Fruit fly (Drosophila melanogaster) whole organism, embryonic: ENCODE results near the gene SecS.

Experiments used
- Ada2b ChIP-seq: fragments of 200-800 bp; sonication (Bioruptor generic); IDR thresholded peaks from 2 replicates; pipeline ENCODE4 v1.3.6; 2022; ENCODE audit warnings: missing biosample characterization, missing genetic modification characterization
- Bgb ChIP-seq: fragments of 200-800 bp; sonication (Bioruptor generic); IDR thresholded peaks from 2 replicates; pipeline ENCODE4 v1.3.6; 2022; ENCODE audit warnings: missing biosample characterization, missing genetic modification characterization; ENCODE audit not compliant: partially characterized antibody
- CG10565 ChIP-seq: fragments of 200-800 bp; sonication (Bioruptor generic); optimal IDR thresholded peaks from 3 replicates; lab custom pipeline; 2016; ENCODE audit warnings: missing biosample characterization, mild to moderate bottlenecking, missing genetic modification characterization
- CG10654 ChIP-seq: fragments of 200-800 bp; sonication (Bioruptor generic); optimal IDR thresholded peaks from 2 replicates; lab custom pipeline; 2016; ENCODE audit warnings: missing biosample characterization, missing genetic modification characterization
- CG10979 ChIP-seq: fragments of 200-800 bp; sonication (Bioruptor generic); optimal IDR thresholded peaks from 2 replicates; lab custom pipeline; 2018; ENCODE audit warnings: missing biosample characterization, mild to moderate bottlenecking, missing genetic modification characterization, moderate library complexity
- CG11093 ChIP-seq: fragments of 200-800 bp; sonication (Bioruptor generic); IDR thresholded peaks from 3 replicates; pipeline ENCODE4 v1.3.6; 2022; ENCODE audit warnings: missing biosample characterization, missing genetic modification characterization
- CG11398 ChIP-seq: fragments of 200-800 bp; sonication (Bioruptor generic); optimal IDR thresholded peaks from 2 replicates; lab custom pipeline; 2016; ENCODE audit warnings: missing biosample characterization, missing genetic modification characterization
- CG11696 ChIP-seq: fragments of 200-800 bp; sonication (Bioruptor generic); IDR thresholded peaks from 2 replicates; pipeline ENCODE4 v1.3.6; 2022; ENCODE audit warnings: missing biosample characterization, missing genetic modification characterization
- CG12659 ChIP-seq: fragments of 200-800 bp; sonication (Bioruptor generic); optimal IDR thresholded peaks from 3 replicates; lab custom pipeline; 2017; ENCODE audit warnings: mild to moderate bottlenecking, missing biosample characterization, missing genetic modification reagents, missing genetic modification characterization
- CG12942 ChIP-seq: fragments of 200-800 bp; sonication (Bioruptor generic); optimal IDR thresholded peaks from 3 replicates; lab custom pipeline; 2016; ENCODE audit warnings: missing biosample characterization, missing genetic modification characterization
- CG13624 ChIP-seq: fragments of 200-800 bp; sonication (Bioruptor generic); optimal IDR thresholded peaks from 2 replicates; lab custom pipeline; 2016; ENCODE audit warnings: missing biosample characterization, missing genetic modification characterization
- CG14965 ChIP-seq: fragments of 200-800 bp; sonication (Bioruptor generic); optimal IDR thresholded peaks from 2 replicates; lab custom pipeline; 2016; ENCODE audit warnings: missing biosample characterization, missing genetic modification characterization, borderline replicate concordance
- CG15479 ChIP-seq: fragments of 200-800 bp; sonication (Bioruptor generic); optimal IDR thresholded peaks from 3 replicates; lab custom pipeline; 2019; ENCODE audit warnings: missing biosample characterization, mild to moderate bottlenecking, missing genetic modification characterization, moderate library complexity
- CG1647 ChIP-seq: fragments of 200-800 bp; sonication (Bioruptor generic); optimal IDR thresholded peaks from 3 replicates; lab custom pipeline; 2016; ENCODE audit warnings: missing biosample characterization, missing genetic modification characterization
- CG16779 ChIP-seq: fragments of 200-800 bp; sonication (Bioruptor generic); IDR thresholded peaks from 2 replicates; pipeline ENCODE4 v1.3.6; 2022; ENCODE audit warnings: missing biosample characterization, missing genetic modification characterization
- CG16863 ChIP-seq: fragments of 200-800 bp; sonication (Bioruptor generic); optimal IDR thresholded peaks from 3 replicates; lab custom pipeline; 2016; ENCODE audit warnings: missing biosample characterization, missing genetic modification characterization
- CG17385 ChIP-seq: fragments of 200-800 bp; sonication (Bioruptor generic); optimal IDR thresholded peaks from 3 replicates; lab custom pipeline; 2018; ENCODE audit warnings: missing biosample characterization, mild to moderate bottlenecking, missing genetic modification characterization
- CG17612 ChIP-seq: fragments of 200-800 bp; sonication (Bioruptor generic); IDR thresholded peaks from 2 replicates; pipeline ENCODE4 v1.3.6; 2022; ENCODE audit warnings: missing biosample characterization, missing genetic modification characterization
- CG18619 ChIP-seq: fragments of 200-800 bp; sonication (Bioruptor generic); optimal IDR thresholded peaks from 3 replicates; lab custom pipeline; 2017; ENCODE audit warnings: missing biosample characterization, mild to moderate bottlenecking, missing genetic modification characterization
- CG2889 ChIP-seq: fragments of 200-800 bp; sonication (Bioruptor generic); IDR thresholded peaks from 3 replicates; pipeline ENCODE4 v1.3.6; 2022; ENCODE audit warnings: missing biosample characterization, missing genetic modification characterization
- CG7372 ChIP-seq: fragments of 200-800 bp; sonication (Bioruptor generic); IDR thresholded peaks from 2 replicates; pipeline ENCODE4 v1.3.6; 2022; ENCODE audit warnings: missing biosample characterization, missing genetic modification characterization
- CG7987 ChIP-seq: fragments of 200-800 bp; sonication (Bioruptor generic); optimal IDR thresholded peaks from 2 replicates; lab custom pipeline; 2018; ENCODE audit warnings: missing biosample characterization, mild to moderate bottlenecking, missing genetic modification characterization, moderate library complexity
- CG9797 ChIP-seq: fragments of 200-800 bp; sonication (Bioruptor generic); optimal IDR thresholded peaks from 3 replicates; lab custom pipeline; 2018; ENCODE audit warnings: missing biosample characterization, mild to moderate bottlenecking, missing genetic modification characterization
- CG9932 ChIP-seq: fragments of 200-800 bp; sonication (Bioruptor generic); IDR thresholded peaks from 2 replicates; pipeline ENCODE4 v1.3.6; 2022; ENCODE audit warnings: missing biosample characterization, missing genetic modification characterization
- Dek ChIP-seq: fragments of 200-800 bp; sonication (Bioruptor generic); optimal IDR thresholded peaks from 3 replicates; lab custom pipeline; 2019; ENCODE audit warnings: missing biosample characterization, mild to moderate bottlenecking, missing genetic modification characterization, moderate library complexity
- HLH3B ChIP-seq: fragments of 200-800 bp; sonication (Bioruptor generic); IDR thresholded peaks from 2 replicates; pipeline ENCODE4 v1.3.6; 2022; ENCODE audit warnings: missing biosample characterization, missing genetic modification characterization
- Lim3 ChIP-seq: fragments of 200-800 bp; sonication (Bioruptor generic); IDR thresholded peaks from 2 replicates; pipeline ENCODE4 v1.3.6; 2022; ENCODE audit warnings: missing biosample characterization, missing genetic modification characterization
- MESR4 ChIP-seq: fragments of 200-800 bp; sonication (Bioruptor generic); optimal IDR thresholded peaks from 2 replicates; lab custom pipeline; 2018; ENCODE audit warnings: missing biosample characterization, mild to moderate bottlenecking, missing genetic modification characterization, moderate library complexity
- Opbp ChIP-seq: fragments of 200-800 bp; sonication (Bioruptor generic); IDR thresholded peaks from 3 replicates; pipeline ENCODE4 v1.3.6; 2022; ENCODE audit warnings: missing biosample characterization, missing genetic modification characterization; ENCODE audit not compliant: partially characterized antibody
- Tbp ChIP-seq: fragments of >200 bp; optimal IDR thresholded peaks from 2 replicates; lab custom pipeline; 2018; ENCODE audit warnings: missing biosample characterization, missing genetic modification characterization
- YL-1 ChIP-seq: fragments of 200-800 bp; sonication (Bioruptor generic); optimal IDR thresholded peaks from 3 replicates; lab custom pipeline; 2017; ENCODE audit warnings: missing biosample characterization, mild to moderate bottlenecking, missing genetic modification characterization
- az2 ChIP-seq: fragments of 200-800 bp; sonication (Bioruptor generic); optimal IDR thresholded peaks from 3 replicates; lab custom pipeline; 2016; ENCODE audit warnings: missing biosample characterization, missing genetic modification characterization
- bcd ChIP-seq: fragments of 200-800 bp; sonication (Bioruptor generic); optimal IDR thresholded peaks from 2 replicates; lab custom pipeline; 2017; ENCODE audit warnings: missing biosample characterization, mild to moderate bottlenecking, missing genetic modification characterization
- cas ChIP-seq: fragments of 200-800 bp; sonication (Bioruptor generic); IDR thresholded peaks from 2 replicates; pipeline ENCODE4 v1.3.6; 2022; ENCODE audit warnings: missing biosample characterization, missing genetic modification characterization
- caup ChIP-seq: fragments of 200-800 bp; sonication (Bioruptor generic); optimal IDR thresholded peaks from 3 replicates; lab custom pipeline; 2017; ENCODE audit warnings: missing biosample characterization, mild to moderate bottlenecking, missing genetic modification characterization, moderate library complexity; ENCODE audit not compliant: severe bottlenecking
- croc ChIP-seq: fragments of 200-800 bp; sonication (Bioruptor generic); conservative IDR thresholded peaks from 3 replicates; pipeline ENCODE4 v1.3.6; 2022; ENCODE audit warnings: missing biosample characterization, missing genetic modification characterization
- fd102C ChIP-seq: fragments of 200-800 bp; sonication (Bioruptor generic); optimal IDR thresholded peaks from 2 replicates; lab custom pipeline; 2018; ENCODE audit warnings: missing biosample characterization, mild to moderate bottlenecking, missing genetic modification characterization, moderate library complexity
- fru ChIP-seq: fragments of >200 bp; optimal IDR thresholded peaks from 2 replicates; lab custom pipeline; 2017
- kni ChIP-seq: fragments of 200-800 bp; sonication (Bioruptor generic); optimal IDR thresholded peaks from 3 replicates; lab custom pipeline; 2017; ENCODE audit warnings: mild to moderate bottlenecking, missing biosample characterization, missing genetic modification reagents, missing genetic modification characterization
- knrl ChIP-seq: fragments of 200-800 bp; sonication (Bioruptor generic); IDR thresholded peaks from 3 replicates; pipeline ENCODE4 v1.3.6; 2022; ENCODE audit warnings: missing biosample characterization, missing genetic modification characterization; ENCODE audit not compliant: partially characterized antibody
- mam ChIP-seq: fragments of 200-800 bp; sonication (Bioruptor generic); optimal IDR thresholded peaks from 3 replicates; lab custom pipeline; 2016; ENCODE audit warnings: missing biosample characterization, missing genetic modification characterization
- mirr ChIP-seq: fragments of 200-800 bp; sonication (Bioruptor generic); optimal IDR thresholded peaks from 3 replicates; lab custom pipeline; 2018; ENCODE audit warnings: missing biosample characterization, mild to moderate bottlenecking, missing genetic modification characterization
- peb ChIP-seq: fragments of 200-800 bp; sonication (Bioruptor generic); IDR thresholded peaks from 2 replicates; pipeline ENCODE4 v1.3.6; 2022; ENCODE audit warnings: missing biosample characterization, missing genetic modification characterization
- row ChIP-seq: fragments of 200-800 bp; sonication (Bioruptor generic); IDR thresholded peaks from 3 replicates; pipeline ENCODE4 v1.3.6; 2022; ENCODE audit warnings: missing biosample characterization, missing genetic modification characterization
- sob ChIP-seq: fragments of 200-800 bp; sonication (Bioruptor generic); IDR thresholded peaks from 2 replicates; pipeline ENCODE4 v1.3.6; 2022; ENCODE audit warnings: missing biosample characterization, missing genetic modification characterization
- sqz ChIP-seq: fragments of 200-800 bp; sonication (Bioruptor generic); optimal IDR thresholded peaks from 3 replicates; lab custom pipeline; 2018; ENCODE audit warnings: missing biosample characterization, mild to moderate bottlenecking, missing genetic modification characterization
- ssp ChIP-seq: fragments of 200-800 bp; sonication (Bioruptor generic); IDR thresholded peaks from 2 replicates; pipeline ENCODE4 v1.3.6; 2022; ENCODE audit warnings: missing biosample characterization, missing genetic modification characterization
- tup ChIP-seq: fragments of 200-800 bp; sonication (Bioruptor generic); optimal IDR thresholded peaks from 2 replicates; lab custom pipeline; 2016; ENCODE audit warnings: missing biosample characterization, mild to moderate bottlenecking, missing genetic modification characterization, moderate library complexity
- tx ChIP-seq: fragments of 200-800 bp; sonication (Bioruptor generic); optimal IDR thresholded peaks from 2 replicates; lab custom pipeline; 2016; ENCODE audit warnings: missing biosample characterization, missing genetic modification characterization

SecS gene

DNA sequence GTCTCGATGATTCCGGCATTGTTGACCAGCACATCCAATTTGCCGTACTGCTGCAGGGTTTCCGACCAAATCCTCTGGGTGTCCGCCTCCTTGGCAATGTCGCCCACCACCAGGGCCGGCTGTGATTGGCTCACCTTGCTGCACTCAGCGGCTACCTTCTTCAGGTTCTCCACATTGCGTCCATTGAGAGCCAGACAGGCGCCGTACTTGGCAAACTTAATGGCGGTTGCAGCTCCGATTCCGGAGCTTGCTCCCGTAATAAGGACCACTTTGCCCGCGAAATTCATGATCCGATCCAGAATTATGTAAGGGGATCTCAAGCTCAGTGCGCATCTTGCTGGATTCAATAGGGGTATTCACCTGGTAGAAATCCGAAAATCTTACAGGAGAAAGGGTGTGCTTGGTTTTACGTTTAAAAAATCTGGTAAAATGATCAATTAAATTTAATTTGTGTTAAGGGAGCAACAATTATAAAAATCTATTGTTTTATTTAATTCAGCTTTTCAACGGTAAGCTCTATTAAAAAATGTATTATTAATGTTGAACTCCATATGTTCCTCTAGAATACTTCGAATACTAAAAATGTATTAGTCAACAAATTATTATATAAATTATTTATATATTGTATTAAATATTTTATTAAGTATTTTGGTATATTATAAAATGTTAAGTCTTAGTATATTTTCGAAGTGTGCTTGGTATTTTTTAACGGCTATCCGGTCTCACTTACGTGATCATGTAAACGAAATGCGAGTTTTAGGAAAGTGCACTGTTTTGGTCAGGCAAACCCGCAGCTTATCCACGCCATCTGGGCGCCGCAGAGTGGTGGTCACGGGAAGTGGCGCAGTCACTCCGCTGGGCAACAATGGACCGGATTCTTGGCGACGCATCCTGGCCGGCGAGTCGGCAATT lies 35.5 kb downstream of the SecS start, which contains the start of the genes CG31548 and CG12170:
Gene CG31548, minus strand, starts transcription at position 334 of the 912 bp plus-strand sequence.
Gene CG12170, plus strand, starts transcription at position 716 of the 912 bp plus-strand sequence.
- TF ChIP-seq CG13624 (GFP tag; lab: Kevin White, UChicago): peak; percentile 32
- no peak for TF ChIP-seq sqz (GFP tag; lab: Kevin White, UChicago)
- TF ChIP-seq bcd (GFP tag; lab: Kevin White, UChicago): no peak
- no peak for TF ChIP-seq CG11696 (GFP tag; lab: Robert Waterston, UW)
- TF ChIP-seq tup: no peak
- peak; percentile 27 for TF ChIP-seq CG16863 (GFP tag; lab: Kevin White, UChicago)
- peak; percentile 54 for TF ChIP-seq CG12942
- TF ChIP-seq caup (GFP tag; lab: Kevin White, UChicago): no peak
- peak; percentile 15 for TF ChIP-seq YL-1 (GFP tag; lab: Kevin White, UChicago)
- no peak for TF ChIP-seq CG11398 (GFP tag; lab: Kevin White, UChicago)
- no peak for TF ChIP-seq CG18619 (GFP tag; lab: Kevin White, UChicago)
- 0 out of 2 replicates have a peak, but pooled peaks have one; percentile 15 for TF ChIP-seq sob (GFP tag; lab: Robert Waterston, UW)
- TF ChIP-seq CG10654 (GFP tag; lab: Kevin White, UChicago): peak; percentile 30
- TF ChIP-seq CG10979 (tag; lab: Kevin White, UChicago): peak; percentile 57
- TF ChIP-seq az2 (GFP tag; lab: Kevin White, UChicago): peak; percentile 56
- no peak for TF ChIP-seq CG10565 (GFP tag; lab: Kevin White, UChicago)
- TF ChIP-seq Tbp: no peak
- TF ChIP-seq CG1647 (GFP tag; lab: Kevin White, UChicago): no peak
- no peak for TF ChIP-seq CG15479 (GFP tag; lab: Kevin White, UChicago)
- no peak for TF ChIP-seq knrl (GFP tag; lab: Robert Waterston, UW)
- peak; percentile 62; the same call in 2 of the 3 replicates for TF ChIP-seq row (GFP tag; lab: Robert Waterston, UW)
- no peak for TF ChIP-seq CG7987 (GFP tag; lab: Kevin White, UChicago)
- TF ChIP-seq cas (GFP tag; lab: Robert Waterston, UW): no peak
- no peak for TF ChIP-seq Lim3 (GFP tag; lab: Robert Waterston, UW)
- TF ChIP-seq CG2889 (GFP tag; lab: Robert Waterston, UW): no peak
- peak; percentile 94 for TF ChIP-seq MESR4 (GFP tag; lab: Kevin White, UChicago)
- no peak for TF ChIP-seq CG16779 (GFP tag; lab: Robert Waterston, UW)
- TF ChIP-seq tx (GFP tag; lab: Kevin White, UChicago): no peak
- no peak for TF ChIP-seq CG17612 (GFP tag; lab: Robert Waterston, UW)
- peak; percentile 37; the same call in 1 of the 2 replicates for TF ChIP-seq ssp (GFP tag; lab: Robert Waterston, UW)
- peak; percentile 54 for TF ChIP-seq CG9797 (GFP tag; lab: Kevin White, UChicago)
- TF ChIP-seq CG11093 (GFP tag; lab: Robert Waterston, UW): no peak
- peak; percentile 36 for TF ChIP-seq mam (GFP tag; lab: Kevin White, UChicago)
- TF ChIP-seq fd102C (GFP tag; lab: Kevin White, UChicago): no peak
- TF ChIP-seq Bgb: no peak
- TF ChIP-seq kni: no peak
- no peak for TF ChIP-seq Dek (tag; lab: Kevin White, UChicago)
- peak; percentile 36; the same call in 1 of the 2 replicates for TF ChIP-seq HLH3B (GFP tag; lab: Robert Waterston, UW)
- TF ChIP-seq mirr (GFP tag; lab: Kevin White, UChicago): no peak
- TF ChIP-seq Opbp (GFP tag; lab: Robert Waterston, UW): no peak
- TF ChIP-seq CG12659 (GFP tag; lab: Kevin White, UChicago): peak; percentile 56
- TF ChIP-seq Ada2b (GFP tag; lab: Robert Waterston, UW): 0 out of 2 replicates have a peak, but pooled peaks have one; percentile 26
- no peak for TF ChIP-seq croc (GFP tag; lab: Robert Waterston, UW)
- TF ChIP-seq CG9932 (GFP tag; lab: Robert Waterston, UW): no peak
- no peak for TF ChIP-seq CG7372
- no peak for TF ChIP-seq peb (GFP tag; lab: Robert Waterston, UW)
- TF ChIP-seq fru (lab: Kevin White, UChicago): no peak
- no peak for TF ChIP-seq CG17385 (GFP tag; lab: Kevin White, UChicago)
- no peak for TF ChIP-seq CG14965 (GFP tag; lab: Kevin White, UChicago)
